Fruit fly (Drosophila melanogaster) whole organism, pupa: ENCODE results near the gene CG1789.

Experiments
- CG10348 ChIP-seq: fragments of 200-800 bp; sonication (Bioruptor generic); IDR thresholded peaks from 2 replicates; pipeline ENCODE4 v1.3.6; 2022; ENCODE audit warnings: missing biosample characterization, missing genetic modification characterization
- CG12605 ChIP-seq: fragments of 200-800 bp; sonication (Bioruptor generic); IDR thresholded peaks from 2 replicates; pipeline ENCODE4 v1.3.6; 2022; ENCODE audit warnings: missing biosample characterization, missing genetic modification characterization
- CG13204 ChIP-seq: fragments of 200-800 bp; sonication (Bioruptor generic); optimal IDR thresholded peaks from 2 replicates; lab custom pipeline; 2018; ENCODE audit warnings: missing biosample characterization, mild to moderate bottlenecking, missing genetic modification characterization, moderate library complexity
- CG14655 ChIP-seq: fragments of 200-800 bp; sonication (Bioruptor generic); optimal IDR thresholded peaks from 3 replicates; lab custom pipeline; 2017; ENCODE audit warnings: mild to moderate bottlenecking, missing biosample characterization, missing genetic modification reagents, missing genetic modification characterization
- CG15710 ChIP-seq: fragments of 200-800 bp; sonication (Bioruptor generic); optimal IDR thresholded peaks from 2 replicates; lab custom pipeline; 2018; ENCODE audit warnings: missing biosample characterization, mild to moderate bottlenecking, missing genetic modification characterization, moderate library complexity
- CG17806 ChIP-seq: fragments of 200-800 bp; sonication (Bioruptor generic); optimal IDR thresholded peaks from 2 replicates; lab custom pipeline; 2018; ENCODE audit warnings: missing biosample characterization, mild to moderate bottlenecking, missing genetic modification characterization, moderate library complexity
- CG32121 ChIP-seq: fragments of 200-800 bp; sonication (Bioruptor generic); IDR thresholded peaks from 2 replicates; pipeline ENCODE4 v1.3.6; 2022; ENCODE audit warnings: missing biosample characterization, missing genetic modification characterization
- CG34367 ChIP-seq: fragments of 200-800 bp; sonication (Bioruptor generic); optimal IDR thresholded peaks from 2 replicates; lab custom pipeline; 2018; ENCODE audit warnings: missing biosample characterization, mild to moderate bottlenecking, missing genetic modification characterization
- CG4496 ChIP-seq: fragments of 200-800 bp; sonication (Bioruptor generic); IDR thresholded peaks from 3 replicates; pipeline ENCODE4 v1.3.6; 2022; ENCODE audit warnings: missing biosample characterization, missing genetic modification characterization
- CG8159 ChIP-seq: fragments of 200-800 bp; sonication (Bioruptor generic); optimal IDR thresholded peaks from 3 replicates; lab custom pipeline; 2018; ENCODE audit warnings: missing biosample characterization, mild to moderate bottlenecking, missing genetic modification characterization, moderate library complexity
- CG8301 ChIP-seq: fragments of 200-800 bp; sonication (Bioruptor generic); optimal IDR thresholded peaks from 2 replicates; lab custom pipeline; 2018; ENCODE audit warnings: missing biosample characterization, mild to moderate bottlenecking, missing genetic modification characterization
- CG9948 ChIP-seq: fragments of 200-800 bp; sonication (Bioruptor generic); optimal IDR thresholded peaks from 2 replicates; lab custom pipeline; 2018; ENCODE audit warnings: missing biosample characterization, mild to moderate bottlenecking, missing genetic modification characterization, moderate library complexity
- D1 ChIP-seq: fragments of 200-800 bp; sonication (Bioruptor generic); optimal IDR thresholded peaks from 2 replicates; lab custom pipeline; 2018; ENCODE audit warnings: missing biosample characterization, mild to moderate bottlenecking, missing genetic modification characterization, moderate library complexity
- EcR ChIP-seq: fragments of 200-800 bp; sonication (Bioruptor generic); optimal IDR thresholded peaks from 3 replicates; lab custom pipeline; 2019; ENCODE audit warnings: missing biosample characterization, missing genetic modification characterization, mild to moderate bottlenecking, moderate library complexity, missing genetic modification reagents
- Ets98B ChIP-seq: fragments of 200-800 bp; sonication (Bioruptor generic); IDR thresholded peaks from 2 replicates; pipeline ENCODE4 v1.3.6; 2022; ENCODE audit warnings: missing biosample characterization, missing genetic modification characterization
- Pif1A ChIP-seq: fragments of 200-800 bp; sonication (Bioruptor generic); optimal IDR thresholded peaks from 3 replicates; lab custom pipeline; 2016; ENCODE audit warnings: missing biosample characterization, missing genetic modification characterization
- Pif1B ChIP-seq: fragments of 200-800 bp; sonication (Bioruptor generic); optimal IDR thresholded peaks from 3 replicates; lab custom pipeline; 2016; ENCODE audit warnings: missing biosample characterization, missing genetic modification characterization
- Snoo ChIP-seq: fragments of 200-800 bp; sonication (Bioruptor generic); optimal IDR thresholded peaks from 3 replicates; lab custom pipeline; 2017; ENCODE audit warnings: missing biosample characterization, mild to moderate bottlenecking, missing genetic modification characterization, inconsistent platforms
- fd96Ca ChIP-seq: fragments of 200-800 bp; sonication (Bioruptor generic); IDR thresholded peaks from 3 replicates; pipeline ENCODE4 v1.3.6; 2022; ENCODE audit warnings: missing biosample characterization, missing genetic modification characterization
- gl ChIP-seq: fragments of 200-800 bp; sonication (Bioruptor generic); optimal IDR thresholded peaks from 2 replicates; lab custom pipeline; 2018; ENCODE audit warnings: missing biosample characterization, mild to moderate bottlenecking, missing genetic modification characterization
- rn ChIP-seq: fragments of 200-800 bp; sonication (Bioruptor generic); IDR thresholded peaks from 2 replicates; pipeline ENCODE4 v1.3.6; 2022; ENCODE audit warnings: missing biosample characterization, missing genetic modification characterization

CG1789 gene

DNA sequence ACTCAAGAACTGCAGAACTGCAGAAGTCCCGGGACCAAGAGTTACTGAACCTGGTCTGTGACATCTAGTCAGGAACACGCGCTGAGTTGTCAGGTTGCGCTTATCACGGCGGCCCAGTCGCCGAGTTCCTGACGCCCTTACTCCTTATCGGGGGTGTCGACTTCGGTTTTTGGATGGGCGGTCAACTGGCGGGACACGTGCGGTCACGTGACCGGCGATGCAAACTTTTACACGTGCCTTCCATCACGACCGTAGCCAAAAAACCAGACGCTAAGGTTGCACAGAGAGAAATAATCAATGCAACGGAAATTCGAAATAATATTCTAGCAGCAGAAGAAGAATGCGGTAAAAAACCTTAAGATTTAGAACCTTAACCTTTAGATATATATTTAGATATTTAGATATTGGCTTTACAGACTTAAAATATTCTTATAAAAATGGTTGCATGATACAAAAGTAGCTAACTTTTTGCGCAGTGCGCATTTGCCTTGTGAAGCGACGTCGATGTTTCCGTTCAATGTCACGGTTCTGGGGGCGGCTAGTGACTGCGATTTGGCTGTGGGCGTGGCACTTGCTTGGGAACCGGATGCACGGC is 3.2 kb downstream of the CG1789 start:
- TF ChIP-seq EcR = no peak
- no peak for TF ChIP-seq rn (GFP tag; lab: Robert Waterston, UW)
- no peak for TF ChIP-seq CG4496 (GFP tag; lab: Robert Waterston, UW)
- no peak for TF ChIP-seq gl (tag; lab: Kevin White, UChicago)

dm6 chrX:8724815-8725214 is 4.5 kb downstream of the CG1789 start:
- TF ChIP-seq Pif1B (GFP tag; lab: Kevin White, UChicago) = no peak
- no peak for TF ChIP-seq rn (GFP tag; lab: Robert Waterston, UW)
- no peak for TF ChIP-seq CG13204 (GFP tag; lab: Kevin White, UChicago)
- no peak for TF ChIP-seq CG15710
- no peak for TF ChIP-seq Ets98B (GFP tag; lab: Robert Waterston, UW)
- no peak for TF ChIP-seq CG4496 (GFP tag; lab: Robert Waterston, UW)
- no peak for TF ChIP-seq EcR
- TF ChIP-seq CG17806 (tag; lab: Kevin White, UChicago) = no peak
- TF ChIP-seq CG32121 (GFP tag; lab: Robert Waterston, UW) = no peak
- no peak for TF ChIP-seq CG9948 (tag; lab: Kevin White, UChicago)
- no peak for TF ChIP-seq CG8159 (tag; lab: Kevin White, UChicago)
- no peak for TF ChIP-seq Pif1A (GFP tag; lab: Kevin White, UChicago)
- TF ChIP-seq CG34367 (tag; lab: Kevin White, UChicago) = no peak
- no peak for TF ChIP-seq CG8301 (tag; lab: Kevin White, UChicago)
- no peak for TF ChIP-seq Snoo (tag; lab: Kevin White, UChicago)
- no peak for TF ChIP-seq CG14655 (GFP tag; lab: Kevin White, UChicago)
- TF ChIP-seq D1 (tag; lab: Kevin White, UChicago) = no peak
- no peak for TF ChIP-seq CG10348
- TF ChIP-seq CG12605 = no peak

dm6 chrX:8725238-8725637 is 4.9 kb downstream of the CG1789 start:
- no peak for TF ChIP-seq CG14655 (GFP tag; lab: Kevin White, UChicago)
- TF ChIP-seq EcR = no peak
- TF ChIP-seq CG4496 (GFP tag; lab: Robert Waterston, UW) = no peak
- no peak for TF ChIP-seq fd96Ca (GFP tag; lab: Robert Waterston, UW)
- no peak for TF ChIP-seq Snoo (tag; lab: Kevin White, UChicago)
- no peak for TF ChIP-seq CG10348

DNA sequence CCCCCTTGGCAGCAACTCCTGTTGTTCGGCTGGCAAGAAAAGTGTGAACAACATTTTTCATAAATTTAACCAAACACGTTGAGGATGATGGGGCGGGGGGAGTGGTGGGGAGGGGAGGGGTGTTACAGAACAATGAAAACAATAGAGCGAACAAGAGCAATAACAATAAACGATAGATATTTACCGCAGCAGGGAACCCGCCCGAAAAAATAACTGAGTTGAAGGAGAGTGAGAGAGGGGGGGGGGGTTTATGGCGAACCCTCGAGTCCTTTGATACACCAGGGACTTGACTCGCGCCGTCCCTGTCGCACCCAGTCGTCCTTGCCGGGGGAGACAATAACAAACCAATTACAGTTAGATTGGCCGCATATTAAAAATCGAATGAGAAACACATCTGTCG is 6.5 kb downstream of the CG1789 start:
- no peak for TF ChIP-seq EcR
- no peak for TF ChIP-seq D1 (tag; lab: Kevin White, UChicago)
- no peak for TF ChIP-seq Pif1A (GFP tag; lab: Kevin White, UChicago)
- no peak for TF ChIP-seq gl (tag; lab: Kevin White, UChicago)
- TF ChIP-seq CG10348 = no peak
- no peak for TF ChIP-seq CG12605
- TF ChIP-seq CG8301 (tag; lab: Kevin White, UChicago) = no peak
- no peak for TF ChIP-seq CG17806 (tag; lab: Kevin White, UChicago)
- TF ChIP-seq CG9948 (tag; lab: Kevin White, UChicago) = no peak
- TF ChIP-seq Pif1B (GFP tag; lab: Kevin White, UChicago) = no peak
- TF ChIP-seq CG14655 (GFP tag; lab: Kevin White, UChicago) = no peak
- TF ChIP-seq CG15710 = no peak
- TF ChIP-seq CG13204 (GFP tag; lab: Kevin White, UChicago) = no peak
- no peak for TF ChIP-seq CG8159 (tag; lab: Kevin White, UChicago)
- TF ChIP-seq CG4496 (GFP tag; lab: Robert Waterston, UW) = no peak
- no peak for TF ChIP-seq Ets98B (GFP tag; lab: Robert Waterston, UW)
- no peak for TF ChIP-seq CG32121 (GFP tag; lab: Robert Waterston, UW)

- no peak for TF ChIP-seq CG8301 (tag; lab: Kevin White, UChicago)
- no peak for TF ChIP-seq rn (GFP tag; lab: Robert Waterston, UW)
- TF ChIP-seq CG4496 (GFP tag; lab: Robert Waterston, UW) = no peak
- no peak for TF ChIP-seq CG9948 (tag; lab: Kevin White, UChicago)
- TF ChIP-seq, all 21 proteins: peak for 0
Measured at dm6 chrX:8728030-8728429, 7.7 kb downstream of the CG1789 start.

DNA sequence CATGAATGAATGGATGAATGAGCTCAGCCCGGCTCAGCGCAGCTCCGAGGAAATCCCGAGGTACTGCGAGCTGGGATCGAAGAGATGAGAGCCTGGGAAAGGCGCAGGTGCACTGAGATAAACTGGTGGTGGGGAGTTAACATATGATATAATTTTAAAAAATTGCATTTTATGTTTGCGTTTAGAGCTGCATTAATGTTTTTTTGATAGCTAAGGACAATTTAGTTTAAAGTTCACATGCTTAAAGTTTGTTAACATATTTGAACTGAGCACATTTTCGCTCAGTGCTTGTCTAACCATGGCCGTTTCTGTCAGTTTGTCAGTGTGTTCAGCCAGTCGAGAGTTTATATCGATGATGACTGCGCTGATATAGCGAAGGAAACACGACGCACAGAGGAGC is 10.0 kb downstream of the CG1789 start:
- TF ChIP-seq rn (GFP tag; lab: Robert Waterston, UW) (no peak), CG32121 (GFP tag; lab: Robert Waterston, UW) (no peak), CG9948 (tag; lab: Kevin White, UChicago) (peak; percentile 67), CG8301 (tag; lab: Kevin White, UChicago) (peak; percentile 34), Pif1A (GFP tag; lab: Kevin White, UChicago) (peak; percentile 60), CG8159 (tag; lab: Kevin White, UChicago) (peak; percentile 71), CG15710 (peak; percentile 69), CG10348 (no peak), CG4496 (GFP tag; lab: Robert Waterston, UW) (peak; percentile 66), CG12605 (0 out of 2 replicates have a peak, but pooled peaks have one; percentile 37), CG17806 (tag; lab: Kevin White, UChicago) (peak; percentile 63), Snoo (tag; lab: Kevin White, UChicago) (peak; percentile 32), Pif1B (GFP tag; lab: Kevin White, UChicago) (no peak), D1 (tag; lab: Kevin White, UChicago) (no peak), CG14655 (GFP tag; lab: Kevin White, UChicago) (peak; percentile 64), CG34367 (tag; lab: Kevin White, UChicago) (peak; percentile 59), fd96Ca (GFP tag; lab: Robert Waterston, UW) (peak; percentile 53; the same call in 1 of the 3 replicates), Ets98B (GFP tag; lab: Robert Waterston, UW) (0 out of 2 replicates have a peak, but pooled peaks have one; percentile 10), gl (tag; lab: Kevin White, UChicago) (peak; percentile 24), CG13204 (GFP tag; lab: Kevin White, UChicago) (no peak), EcR (no peak)
